Worm (Caenorhabditis elegans): ENCODE results near the gene sri-40.
"Not testable (repeated sequence)": the region's sequence is repeated elsewhere in the genome, so short reads cannot be mapped to it uniquely, and the experiment has no call there.

The sri-40 gene

ce11 chrII:3189038-3189437, 11.3 kb downstream of the sri-40 start, which contains the start of gene Y27F2A.11:
Y27F2A.11 (plus strand) TSS chrII:3189338.
- not testable (repeated sequence) for TF ChIP-seq nhr-11 (tag; optimal IDR thresholded peaks at IDR 0.05); lin-11 (tag; optimal IDR thresholded peaks at IDR 0.05); T23F11.4 (GFP tag; optimal IDR thresholded peaks at IDR 0.05)

ce11 chrII:3191544-3191943, 13.8 kb downstream of the sri-40 start, which contains the start of gene Y27F2A.9:
Y27F2A.9 (minus strand) TSS chrII:3191644.
- TF ChIP-seq nfya-1, lin-11, pha-2 (tag; optimal IDR thresholded peaks at IDR 0.05): not testable (repeated sequence)

DNA sequence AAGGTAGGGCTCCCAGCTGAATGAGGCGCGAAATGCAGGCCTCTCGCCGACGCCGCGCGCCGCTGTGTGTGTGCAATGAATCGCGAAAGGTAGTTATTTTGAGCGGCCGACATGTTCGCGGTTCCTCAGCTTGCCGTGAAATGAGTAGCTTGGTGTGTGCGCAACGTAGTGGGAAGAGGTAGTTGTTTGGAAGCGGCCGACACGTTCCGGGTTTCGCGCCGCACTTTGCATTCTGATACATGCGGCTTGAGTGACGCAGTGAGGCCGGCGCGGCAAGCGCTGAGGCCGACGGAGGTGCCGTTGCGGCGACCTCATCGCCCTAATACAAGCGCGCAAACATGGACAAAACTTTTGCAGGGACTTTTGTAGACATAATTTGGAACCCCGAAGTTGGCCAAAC, 18.0 kb downstream of the sri-40 start:
- no peak for TF ChIP-seq pha-4 (tag; optimal IDR thresholded peaks at IDR 0.05)
- TF ChIP-seq mec-3 (tag; optimal IDR thresholded peaks at IDR 0.05; ENCODE audit: borderline replicate concordance) = peak; percentile 13

DNA sequence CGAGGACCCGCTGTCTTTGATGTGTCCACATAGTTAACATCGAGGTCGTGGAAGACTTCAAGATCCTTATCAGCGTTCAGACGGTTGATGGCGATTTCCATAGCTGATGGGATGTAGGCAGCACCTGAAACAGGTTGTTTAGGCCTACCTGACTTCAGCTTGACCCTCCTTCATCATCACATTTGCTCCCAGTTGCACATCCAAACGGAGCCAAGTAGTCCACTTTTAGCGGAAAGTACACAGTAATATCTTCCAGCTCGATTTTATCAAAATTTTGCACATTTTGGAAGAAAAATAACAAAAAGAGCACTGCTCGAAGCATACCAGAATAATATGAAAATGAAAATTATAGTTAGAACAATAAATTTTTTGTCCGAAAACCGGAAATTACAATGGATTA, 19.2 kb downstream of the sri-40 start, which contains the start of gene gcy-15:
Gene gcy-15 (minus strand): TSS at position 101 of the 400 bp plus-strand sequence.
- TF ChIP-seq npax-4 (tag; optimal IDR thresholded peaks at IDR 0.05) = no peak
- no peak for TF ChIP-seq unc-86 (tag; optimal IDR thresholded peaks at IDR 0.05)
- no peak for TF ChIP-seq ceh-31 (tag; optimal IDR thresholded peaks at IDR 0.05)
- no peak for TF ChIP-seq hlh-8 (tag; optimal IDR thresholded peaks at IDR 0.05)
- TF ChIP-seq madf-2 (tag; optimal IDR thresholded peaks at IDR 0.05) = no peak
- TF ChIP-seq sox-4 (tag; optimal IDR thresholded peaks at IDR 0.05) = no peak
- no peak for TF ChIP-seq odd-2 (tag; optimal IDR thresholded peaks at IDR 0.05)

DNA sequence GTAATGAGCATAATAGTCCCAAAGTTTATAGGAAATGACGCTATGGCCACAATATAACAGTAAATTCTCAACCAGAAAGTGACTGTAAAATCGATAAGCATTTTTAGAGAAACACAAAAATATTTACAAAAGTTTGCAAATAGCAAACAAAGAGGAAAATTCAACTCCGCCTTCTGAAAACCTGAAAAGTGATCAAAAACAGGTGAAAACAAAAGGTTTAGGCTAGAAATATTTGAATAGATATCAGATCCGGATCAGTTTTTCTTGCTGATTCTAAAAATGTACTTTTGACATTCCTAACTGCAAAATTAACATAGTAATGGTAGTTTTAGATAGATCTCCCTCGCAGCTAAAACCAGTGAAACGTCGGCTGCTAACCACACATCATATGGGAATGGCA, 21.2 kb downstream of the sri-40 start, which contains the start of gene sri-51:
Gene sri-51 (minus strand): TSS at position 101 of the 400 bp plus-strand sequence.
- no peak for TF ChIP-seq F13H6.1 (tag; optimal IDR thresholded peaks at IDR 0.05)
- TF ChIP-seq sox-2 (GFP tag; IDR thresholded peaks at IDR 0.05) = no peak
- no peak for TF ChIP-seq gmeb-2 (tag; optimal IDR thresholded peaks at IDR 0.05)
- TF ChIP-seq syd-9 (tag; optimal IDR thresholded peaks at IDR 0.05) = no peak

DNA sequence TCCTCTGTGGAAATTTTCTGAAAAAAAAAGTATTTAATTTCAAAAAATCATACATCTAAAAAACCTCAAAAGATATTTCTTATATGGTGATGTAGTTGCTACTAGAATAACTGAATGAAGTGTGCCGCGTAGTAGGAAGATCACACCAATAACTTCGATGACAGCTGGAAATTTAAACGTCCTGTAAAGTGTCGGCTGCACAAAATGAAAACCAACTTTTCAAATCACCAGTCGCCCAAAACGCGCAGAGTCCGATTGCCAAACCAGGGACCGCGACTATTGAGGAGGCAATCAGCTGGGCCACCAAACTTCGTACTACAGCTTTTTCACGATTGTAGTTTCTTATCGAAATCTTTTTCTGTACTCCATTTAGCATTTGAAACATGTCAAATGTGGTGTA, 23.5 kb downstream of the sri-40 start, which contains the start of gene sri-48:
Gene sri-48 (minus strand): TSS at position 101 of the 400 bp plus-strand sequence.
- not testable (repeated sequence) for TF ChIP-seq C38D4.7 (GFP tag; optimal IDR thresholded peaks at IDR 0.05); dmd-4 (tag; optimal IDR thresholded peaks at IDR 0.05; ENCODE audit: borderline replicate concordance); ceh-48 (tag; optimal IDR thresholded peaks at IDR 0.05)

ce11 chrII:3202519-3202918, 24.8 kb downstream of the sri-40 start, which contains the start of gene sri-53:
sri-53 (minus strand) TSS chrII:3202619.
- TF ChIP-seq fax-1 (tag; optimal IDR thresholded peaks at IDR 0.05) (no peak), lin-11 (tag; optimal IDR thresholded peaks at IDR 0.05) (no peak), F13H6.1 (tag; optimal IDR thresholded peaks at IDR 0.05) (no peak), C38D4.7 (GFP tag; optimal IDR thresholded peaks at IDR 0.05) (no peak), tbx-7 (tag; optimal IDR thresholded peaks at IDR 0.05) (no peak), madf-2 (tag; optimal IDR thresholded peaks at IDR 0.05) (no peak), ceh-34 (tag; optimal IDR thresholded peaks at IDR 0.05) (no peak), dmd-4 (tag; optimal IDR thresholded peaks at IDR 0.05; ENCODE audit: borderline replicate concordance) (no peak), pax-1 (tag; optimal IDR thresholded peaks at IDR 0.05) (no peak), ceh-14 (tag; optimal IDR thresholded peaks at IDR 0.05) (no peak), ceh-31 (tag; optimal IDR thresholded peaks at IDR 0.05) (no peak), ref-2 (tag; optimal IDR thresholded peaks at IDR 0.05) (no peak), nfya-1 (tag; optimal IDR thresholded peaks at IDR 0.05) (no peak)

DNA sequence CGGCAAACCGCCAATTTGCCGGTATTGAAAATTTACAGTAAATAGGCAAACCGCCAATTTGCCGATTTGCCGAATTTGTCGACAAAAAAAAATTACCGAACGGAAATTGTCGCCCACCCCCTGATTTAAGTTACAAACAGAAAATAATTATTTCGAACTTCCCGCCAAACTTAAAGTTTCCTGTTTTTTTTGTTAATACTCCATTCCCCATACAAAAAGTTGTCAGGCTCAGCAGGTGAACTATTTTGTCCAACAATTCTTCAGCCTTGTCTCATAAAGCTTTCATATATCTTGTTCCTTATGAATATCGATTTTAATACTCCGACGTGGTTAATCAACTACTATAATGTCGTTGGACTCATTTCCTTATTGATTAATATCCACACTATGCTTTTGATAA, 25.7 kb downstream of the sri-40 start, which contains the start of gene sri-50:
Gene sri-50 (plus strand): TSS at position 301 of the 400 bp plus-strand sequence.
- TF ChIP-seq K02D7.2 (tag; optimal IDR thresholded peaks at IDR 0.05) = no peak
